Worm (Caenorhabditis elegans): ENCODE measurements around the gene ndus-8.

The ndus-8 gene

DNA sequence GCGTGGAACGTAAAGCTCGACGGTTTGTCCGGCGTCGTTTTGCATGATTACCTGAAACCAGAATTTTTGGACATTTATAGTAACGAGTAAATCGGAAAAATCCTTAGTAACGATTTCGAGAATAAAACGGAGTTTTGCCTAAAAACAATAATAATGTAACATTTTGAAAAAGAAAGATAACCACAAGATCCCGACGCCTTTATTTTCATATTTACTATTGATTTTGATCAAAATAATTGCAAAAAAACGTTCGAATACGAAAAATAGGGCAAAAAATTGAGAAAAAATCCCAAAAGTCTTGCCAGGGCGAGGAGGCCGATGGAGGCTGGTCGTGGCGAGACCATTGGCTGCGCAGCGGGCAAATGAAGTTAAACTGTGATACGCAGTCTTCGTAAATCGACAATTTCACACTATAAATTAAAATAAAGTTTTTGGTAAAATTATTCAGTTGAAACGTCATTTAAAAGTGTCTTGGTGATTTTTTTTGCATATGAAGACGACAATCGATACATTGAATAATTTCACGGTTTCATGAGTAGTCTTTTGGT, 44.3 kb downstream of the ndus-8 start, which contains the start of gene rps-21 (continued):
- no peak for TF ChIP-seq nhr-28 (tag; optimal IDR thresholded peaks at IDR 0.05)
- TF ChIP-seq lin-15B (tag; optimal IDR thresholded peaks at IDR 0.05) = peak; percentile 83
- no peak for TF ChIP-seq unc-62 (GFP tag; optimal IDR thresholded peaks at IDR 0.05)
- no peak for TF ChIP-seq nhr-84 (tag; optimal IDR thresholded peaks at IDR 0.05)
- peak in 2 of 6 experiments; percentile 53 to 62 for TF ChIP-seq elt-3 (tag; optimal IDR thresholded peaks at IDR 0.05)
- peak; percentile 25 for TF ChIP-seq sox-4 (tag; optimal IDR thresholded peaks at IDR 0.05)
- TF ChIP-seq tlp-1 (tag; optimal IDR thresholded peaks at IDR 0.05) = no peak
- TF ChIP-seq zag-1 (tag; optimal IDR thresholded peaks at IDR 0.05) = no peak
- peak; percentile 88 for TF ChIP-seq tbx-2 (tag; optimal IDR thresholded peaks at IDR 0.05)
- TF ChIP-seq lin-35 (GFP tag; optimal IDR thresholded peaks at IDR 0.05) = peak; percentile 84 to 92
- TF ChIP-seq lsy-2 (tag; optimal IDR thresholded peaks at IDR 0.05) = peak; percentile 92 to 94
- peak; percentile 80 for TF ChIP-seq mep-1 (tag; optimal IDR thresholded peaks at IDR 0.05)
- TF ChIP-seq ceh-90 (tag; optimal IDR thresholded peaks at IDR 0.05) = no peak
- TF ChIP-seq mef-2 (tag; optimal IDR thresholded peaks at IDR 0.05) = no peak
- TF ChIP-seq irx-1 (tag; optimal IDR thresholded peaks at IDR 0.05) = peak; percentile 49
- no peak for TF ChIP-seq alr-1 (tag; optimal IDR thresholded peaks at IDR 0.05; ENCODE audit: borderline replicate concordance)
- no peak for TF ChIP-seq ceh-8 (GFP tag; optimal IDR thresholded peaks at IDR 0.05)
- peak; percentile 55 for TF ChIP-seq snpc-4 (tag; optimal IDR thresholded peaks at IDR 0.05)
- TF ChIP-seq Y116A8C.19 (tag; optimal IDR thresholded peaks at IDR 0.05; ENCODE audit: borderline replicate concordance) = no peak
- peak; percentile 91 for TF ChIP-seq C16A3.4 (tag; optimal IDR thresholded peaks at IDR 0.05)
- TF ChIP-seq efl-1 (optimal IDR thresholded peaks at IDR 0.05) = peak; percentile 86 to 88
- peak; percentile 78 to 98 for TF ChIP-seq efl-1 (GFP tag; optimal IDR thresholded peaks at IDR 0.05 in 1 of 2)
- TF ChIP-seq fkh-10 (GFP tag; optimal IDR thresholded peaks at IDR 0.05) = peak; percentile 12
- TF ChIP-seq nhr-12 (tag; optimal IDR thresholded peaks at IDR 0.05) = no peak
- TF ChIP-seq elt-2 (tag; optimal IDR thresholded peaks at IDR 0.05) = no peak
- peak; percentile 80 for TF ChIP-seq swsn-7 (tag; optimal IDR thresholded peaks at IDR 0.05)
- TF ChIP-seq ceh-88 (GFP tag; IDR thresholded peaks at IDR 0.05) = 0 out of 2 replicates have a peak, but pooled peaks have one; percentile 9
- peak; percentile 71 for TF ChIP-seq C04F5.9 (tag; optimal IDR thresholded peaks at IDR 0.05)
- peak; percentile 30 for TF ChIP-seq F16B12.6 (tag; optimal IDR thresholded peaks at IDR 0.05)
- peak; percentile 91 for TF ChIP-seq nhr-85 (tag)
- no peak for TF ChIP-seq pag-3 (tag; optimal IDR thresholded peaks at IDR 0.05; ENCODE audit: borderline replicate concordance, insufficient read depth)
- TF ChIP-seq fos-1 (tag; optimal IDR thresholded peaks at IDR 0.05) = peak; percentile 43
- TF ChIP-seq lin-13 (GFP tag; optimal IDR thresholded peaks at IDR 0.05) = peak; percentile 67
- TF ChIP-seq sup-37 (GFP tag; optimal IDR thresholded peaks at IDR 0.05) = no peak
- no peak for TF ChIP-seq efl-3 (GFP tag; optimal IDR thresholded peaks at IDR 0.05)
- no peak for TF ChIP-seq fkh-4 (tag; optimal IDR thresholded peaks at IDR 0.05; ENCODE audit: borderline replicate concordance)
- peak in 1 of 2 experiments; percentile 59 for TF ChIP-seq ztf-11 (tag; optimal IDR thresholded peaks at IDR 0.05)
- no peak for TF ChIP-seq nhr-76 (tag; optimal IDR thresholded peaks at IDR 0.05)
- peak; percentile 29 for TF ChIP-seq ztf-4 (tag; optimal IDR thresholded peaks at IDR 0.05)
- no peak for TF ChIP-seq unc-30 (tag; optimal IDR thresholded peaks at IDR 0.05)
- TF ChIP-seq nhr-90 (tag; optimal IDR thresholded peaks at IDR 0.05; ENCODE audit: poor library complexity) = peak; percentile 72
- TF ChIP-seq xbp-1 (tag; optimal IDR thresholded peaks at IDR 0.05) = peak; percentile 88
- no peak for TF ChIP-seq ama-1 (optimal IDR thresholded peaks at IDR 0.05)
- TF ChIP-seq egl-27 (tag; optimal IDR thresholded peaks at IDR 0.05) = peak; percentile 10 to 63
- peak; percentile 87 for TF ChIP-seq nhr-19 (GFP tag; conservative IDR thresholded peaks at IDR 0.05)
- TF ChIP-seq nhr-20 (tag; optimal IDR thresholded peaks at IDR 0.05) = peak; percentile 88
- TF ChIP-seq snu-23 (GFP tag; optimal IDR thresholded peaks at IDR 0.05) = peak; percentile 91
- peak; percentile 70 for TF ChIP-seq blmp-1 (tag; optimal IDR thresholded peaks at IDR 0.05)
- TF ChIP-seq ets-5 (GFP tag; IDR thresholded peaks at IDR 0.05) = no peak
- TF ChIP-seq fkh-8 (tag; optimal IDR thresholded peaks at IDR 0.05) = peak; percentile 76
- TF ChIP-seq ceh-82 (tag; optimal IDR thresholded peaks at IDR 0.05) = peak; percentile 59 to 94 (median 78)
- TF ChIP-seq lin-14 (GFP tag; optimal IDR thresholded peaks at IDR 0.05) = peak; percentile 76
- no peak for TF ChIP-seq aly-2 (tag; optimal IDR thresholded peaks at IDR 0.05)
- no peak for TF ChIP-seq sptf-1 (tag; optimal IDR thresholded peaks at IDR 0.05)

Measured in whole organism, L1 larva.